Worm (Caenorhabditis elegans) whole organism, L3 larva: ENCODE data around the gene C07H6.2.

Experiments used
- R02D3.7 ChIP-seq: fragments of 150-350 bp; optimal IDR thresholded peaks from 2 replicates; lab custom pipeline; 2014; ENCODE audit warnings: missing biosample characterization, missing genetic modification characterization
- ZK546.5 ChIP-seq: sonication (generic microtip); optimal IDR thresholded peaks from 2 replicates; lab custom pipeline; 2017; ENCODE audit warnings: missing biosample characterization, missing genetic modification characterization
- aly-2 ChIP-seq: fragments of 150-350 bp; optimal IDR thresholded peaks from 2 replicates; lab custom pipeline; 2014; ENCODE audit warnings: missing biosample characterization, missing genetic modification characterization
- ama-1 ChIP-seq: fragments of 150-350 bp; optimal IDR thresholded peaks from 2 replicates; lab custom pipeline; 2018
- ceh-16 ChIP-seq: sonication (generic microtip); optimal IDR thresholded peaks from 2 replicates; lab custom pipeline; 2017; ENCODE audit warnings: missing biosample characterization, missing genetic modification characterization
- ceh-28 ChIP-seq: fragments of 150-350 bp; optimal IDR thresholded peaks from 2 replicates; lab custom pipeline; 2014; ENCODE audit warnings: missing biosample characterization, missing genetic modification reagents, missing genetic modification characterization
- ceh-82 ChIP-seq: fragments of 150-350 bp; optimal IDR thresholded peaks from 2 replicates; lab custom pipeline; 2014; ENCODE audit warnings: missing biosample characterization, missing genetic modification characterization
- ceh-9 ChIP-seq: sonication (generic microtip); optimal IDR thresholded peaks from 2 replicates; lab custom pipeline; 2018; ENCODE audit warnings: missing biosample characterization, missing genetic modification characterization
- daf-12 ChIP-seq: fragments of 150-350 bp; optimal IDR thresholded peaks from 2 replicates; lab custom pipeline; 2014; ENCODE audit warnings: missing biosample characterization, missing genetic modification reagents, missing genetic modification characterization
- egl-27 ChIP-seq: sonication (generic microtip); optimal IDR thresholded peaks from 4 replicates; lab custom pipeline; 2017; ENCODE audit warnings: missing biosample characterization, missing genetic modification reagents, missing genetic modification characterization
- egl-5 ChIP-seq: fragments of 150-350 bp; optimal IDR thresholded peaks from 2 replicates; lab custom pipeline; 2017; ENCODE audit warnings: missing biosample characterization, missing genetic modification reagents, missing genetic modification characterization, inconsistent platforms
- elt-1 ChIP-seq: fragments of 150-350 bp; optimal IDR thresholded peaks from 2 replicates; lab custom pipeline; 2014; ENCODE audit warnings: missing biosample characterization, missing genetic modification characterization
- elt-2 ChIP-seq: sonication (generic microtip); optimal IDR thresholded peaks from 2 replicates; lab custom pipeline; 2016; ENCODE audit warnings: missing genetic modification reagents, mild to moderate bottlenecking, missing genetic modification characterization, missing compliant biosample characterization
- elt-3 ChIP-seq, 3 experiments: fragments of 150-350 bp in 1 of 3; sonication (generic microtip) in 2 of 3; optimal IDR thresholded peaks; 2 replicates in 2 of 3; 4 replicates in 1 of 3; lab custom pipeline; 2014 to 2017; ENCODE audit warnings: missing biosample characterization in 3 of 3, missing genetic modification characterization in 3 of 3
- eor-1 ChIP-seq, 2 experiments: fragments of 150-350 bp; optimal IDR thresholded peaks; 2 replicates each; lab custom pipeline; 2014 to 2018; ENCODE audit warnings: missing biosample characterization in 2 of 2, missing genetic modification characterization in 2 of 2
- fkh-10 ChIP-seq: sonication (generic microtip); optimal IDR thresholded peaks from 2 replicates; lab custom pipeline; 2017; ENCODE audit warnings: missing biosample characterization, missing genetic modification reagents, missing genetic modification characterization
- fkh-2 ChIP-seq: fragments of 150-350 bp; optimal IDR thresholded peaks from 2 replicates; lab custom pipeline; 2014; ENCODE audit warnings: missing biosample characterization, missing genetic modification reagents, missing genetic modification characterization
- fos-1 ChIP-seq: fragments of 150-350 bp; optimal IDR thresholded peaks from 2 replicates; lab custom pipeline; 2014; ENCODE audit warnings: missing biosample characterization, missing genetic modification characterization
- hmg-11 ChIP-seq: sonication (generic microtip); optimal IDR thresholded peaks from 2 replicates; lab custom pipeline; 2016; ENCODE audit warnings: missing genetic modification characterization, missing compliant biosample characterization
- jun-1 ChIP-seq: fragments of 150-350 bp; optimal IDR thresholded peaks from 2 replicates; lab custom pipeline; 2014; ENCODE audit warnings: missing biosample characterization, missing genetic modification reagents, missing genetic modification characterization
- lin-15B ChIP-seq: fragments of 150-350 bp; optimal IDR thresholded peaks from 2 replicates; lab custom pipeline; 2014; ENCODE audit warnings: missing biosample characterization, missing genetic modification characterization
- lin-39 ChIP-seq: fragments of 150-350 bp; optimal IDR thresholded peaks from 2 replicates; lab custom pipeline; 2018; ENCODE audit warnings: missing biosample characterization, missing genetic modification reagents, missing genetic modification characterization
- lsy-12 ChIP-seq: sonication (generic microtip); optimal IDR thresholded peaks from 2 replicates; lab custom pipeline; 2016; ENCODE audit warnings: mild to moderate bottlenecking, missing genetic modification characterization, missing compliant biosample characterization
- mdl-1 ChIP-seq: fragments of 150-350 bp; optimal IDR thresholded peaks from 2 replicates; lab custom pipeline; 2014; ENCODE audit warnings: missing biosample characterization, missing genetic modification characterization
- mml-1 ChIP-seq: fragments of 150-350 bp; sonication (generic microtip); optimal IDR thresholded peaks from 3 replicates; lab custom pipeline; 2014; ENCODE audit warnings: missing biosample characterization, missing genetic modification characterization
- nfya-1 ChIP-seq: sonication (generic microtip); optimal IDR thresholded peaks from 2 replicates; lab custom pipeline; 2017; ENCODE audit warnings: missing genetic modification characterization, mild to moderate bottlenecking, missing compliant biosample characterization, antibody characterized with exemption, moderate library complexity; ENCODE audit not compliant: insufficient read depth
- nhr-11 ChIP-seq: fragments of 150-350 bp; optimal IDR thresholded peaks from 2 replicates; lab custom pipeline; 2014; ENCODE audit warnings: missing biosample characterization, missing genetic modification characterization
- nhr-12 ChIP-seq: fragments of 150-350 bp; optimal IDR thresholded peaks from 2 replicates; lab custom pipeline; 2014; ENCODE audit warnings: missing biosample characterization, missing genetic modification characterization
- nhr-23 ChIP-seq: fragments of 150-350 bp; optimal IDR thresholded peaks from 2 replicates; lab custom pipeline; 2014; ENCODE audit warnings: missing biosample characterization, missing genetic modification reagents, missing genetic modification characterization
- nhr-237 ChIP-seq: fragments of 150-350 bp; optimal IDR thresholded peaks from 2 replicates; lab custom pipeline; 2014; ENCODE audit warnings: missing biosample characterization, missing genetic modification characterization
- nhr-25 ChIP-seq: sonication (generic microtip); optimal IDR thresholded peaks from 2 replicates; lab custom pipeline; 2017; ENCODE audit warnings: missing biosample characterization, missing genetic modification characterization
- nhr-28 ChIP-seq: fragments of 150-350 bp; optimal IDR thresholded peaks from 2 replicates; lab custom pipeline; 2014; ENCODE audit warnings: missing biosample characterization, missing genetic modification characterization
- nhr-43 ChIP-seq: sonication (generic microtip); optimal IDR thresholded peaks from 2 replicates; lab custom pipeline; 2016; ENCODE audit warnings: mild to moderate bottlenecking, missing genetic modification characterization, missing compliant biosample characterization; ENCODE audit not compliant: poor library complexity, severe bottlenecking
- nhr-67 ChIP-seq: fragments of 150-350 bp; optimal IDR thresholded peaks from 2 replicates; lab custom pipeline; 2014; ENCODE audit warnings: missing biosample characterization, missing genetic modification characterization
- nhr-76 ChIP-seq: fragments of 150-350 bp; sonication (generic microtip); optimal IDR thresholded peaks from 5 replicates; lab custom pipeline; 2014; ENCODE audit warnings: missing biosample characterization, missing genetic modification characterization
- nhr-77 ChIP-seq: fragments of 150-350 bp; optimal IDR thresholded peaks from 2 replicates; lab custom pipeline; 2014; ENCODE audit warnings: missing biosample characterization, missing genetic modification characterization
- pha-4 ChIP-seq: fragments of 150-350 bp; optimal IDR thresholded peaks from 2 replicates; lab custom pipeline; 2014; ENCODE audit warnings: missing biosample characterization, missing genetic modification reagents, missing genetic modification characterization
- pqm-1 ChIP-seq: fragments of 150-350 bp; optimal IDR thresholded peaks from 2 replicates; lab custom pipeline; 2017; ENCODE audit warnings: missing biosample characterization, missing genetic modification characterization, inconsistent platforms
- sea-2 ChIP-seq: fragments of 150-350 bp; sonication (generic microtip); optimal IDR thresholded peaks from 4 replicates; lab custom pipeline; 2014; ENCODE audit warnings: missing biosample characterization, missing genetic modification reagents, missing genetic modification characterization
- skn-1 ChIP-seq: fragments of 150-350 bp; optimal IDR thresholded peaks from 2 replicates; lab custom pipeline; 2014; ENCODE audit warnings: missing biosample characterization, missing genetic modification characterization
- snpc-4 ChIP-seq: fragments of 150-350 bp; optimal IDR thresholded peaks from 2 replicates; lab custom pipeline; 2014; ENCODE audit warnings: missing biosample characterization, missing genetic modification characterization
- tbx-2 ChIP-seq: sonication (generic microtip); optimal IDR thresholded peaks from 2 replicates; lab custom pipeline; 2016; ENCODE audit warnings: mild to moderate bottlenecking, missing genetic modification characterization, missing compliant biosample characterization
- unc-39 ChIP-seq: sonication (generic microtip); optimal IDR thresholded peaks from 4 replicates; lab custom pipeline; 2017; ENCODE audit warnings: missing biosample characterization, missing genetic modification characterization
- unc-62 ChIP-seq: fragments of 150-350 bp; sonication (generic microtip); optimal IDR thresholded peaks from 4 replicates; lab custom pipeline; 2014; ENCODE audit warnings: missing biosample characterization, missing genetic modification reagents, missing genetic modification characterization
- zag-1 ChIP-seq: fragments of 150-350 bp; optimal IDR thresholded peaks from 2 replicates; lab custom pipeline; 2014; ENCODE audit warnings: missing biosample characterization, missing genetic modification characterization
- ztf-11 ChIP-seq: fragments of 150-350 bp; optimal IDR thresholded peaks from 2 replicates; lab custom pipeline; 2014; ENCODE audit warnings: missing biosample characterization, missing genetic modification characterization
- ztf-4 ChIP-seq: fragments of 150-350 bp; optimal IDR thresholded peaks from 2 replicates; lab custom pipeline; 2014; ENCODE audit warnings: missing biosample characterization, missing genetic modification characterization

The C07H6.2 gene

ce11 chrIII:7520672-7521071, at the start of gene C07H6.2, which contains the start of gene cux-7:
TSS of gene C07H6.2 (plus strand) at chrIII:7521009.
TSS of gene cux-7 (minus strand) at chrIII:7520845.
- TF ChIP-seq nhr-12 (tag; lab: Kevin White, UChicago) (no peak), nhr-237 (tag; lab: Kevin White, UChicago) (no peak), elt-2 (tag; lab: Kevin White, UChicago) (peak; percentile 52), lin-39 (peak; percentile 90), jun-1 (tag; lab: Kevin White, UChicago) (peak; percentile 77), ztf-4 (tag; lab: Kevin White, UChicago) (no peak), nhr-77 (tag; lab: Kevin White, UChicago) (peak; percentile 50), ztf-11 (no peak), nhr-23 (tag; lab: Kevin White, UChicago) (peak; percentile 95), nhr-67 (tag; lab: Kevin White, UChicago) (peak; percentile 9), lin-15B (tag; lab: Kevin White, UChicago) (peak; percentile 96), unc-62 (no peak), nhr-76 (tag; lab: Kevin White, UChicago) (no peak), zag-1 (tag; lab: Kevin White, UChicago) (no peak), hmg-11 (tag; lab: Kevin White, UChicago) (no peak), ceh-28 (tag; lab: Kevin White, UChicago) (peak; percentile 79), unc-39 (tag; lab: Kevin White, UChicago) (no peak), ceh-82 (tag; lab: Kevin White, UChicago) (peak; percentile 52), pha-4 (peak; percentile 96), elt-3 (tag; optimal IDR thresholded peaks at IDR 0.05; lab: Kevin White, UChicago) (no peak), R02D3.7 (tag; lab: Kevin White, UChicago) (peak; percentile 72), ceh-16 (peak; percentile 18), sea-2 (GFP tag; lab: Kevin White, UChicago) (no peak), elt-1 (tag; lab: Kevin White, UChicago) (peak; percentile 28), ZK546.5 (tag; lab: Kevin White, UChicago) (no peak), nhr-28 (tag; lab: Kevin White, UChicago) (no peak), ceh-9 (tag; lab: Kevin White, UChicago) (no peak), nhr-25 (tag; lab: Kevin White, UChicago) (peak; percentile 88), aly-2 (tag; lab: Kevin White, UChicago) (no peak), mdl-1 (tag; lab: Kevin White, UChicago) (no peak), ama-1 (lab: Kevin White, UChicago) (no peak), egl-27 (tag; lab: Kevin White, UChicago) (peak; percentile 54), eor-1 (tag; optimal IDR thresholded peaks at IDR 0.05; lab: Kevin White, UChicago) (no peak), pqm-1 (tag; lab: Kevin White, UChicago) (peak; percentile 61), nhr-11 (no peak), lsy-12 (tag; lab: Kevin White, UChicago) (peak; percentile 97), fkh-2 (no peak), nfya-1 (tag; lab: Kevin White, UChicago) (peak; percentile 91), fkh-10 (GFP tag; lab: Kevin White, UChicago) (no peak), tbx-2 (tag; lab: Kevin White, UChicago) (peak; percentile 87), egl-5 (tag; lab: Kevin White, UChicago) (peak; percentile 29), skn-1 (peak; percentile 87), daf-12 (tag; lab: Kevin White, UChicago) (no peak), fos-1 (tag; lab: Kevin White, UChicago) (no peak), snpc-4 (tag; lab: Kevin White, UChicago) (peak; percentile 89), nhr-43 (peak; percentile 99), mml-1 (tag; lab: Kevin White, UChicago) (no peak)
